Fruit fly (Drosophila melanogaster): ENCODE measurements around the gene HIP.
A peak's percentile ranks its signal among the peaks of the same experiment; 100 is the strongest.

The HIP gene

DNA sequence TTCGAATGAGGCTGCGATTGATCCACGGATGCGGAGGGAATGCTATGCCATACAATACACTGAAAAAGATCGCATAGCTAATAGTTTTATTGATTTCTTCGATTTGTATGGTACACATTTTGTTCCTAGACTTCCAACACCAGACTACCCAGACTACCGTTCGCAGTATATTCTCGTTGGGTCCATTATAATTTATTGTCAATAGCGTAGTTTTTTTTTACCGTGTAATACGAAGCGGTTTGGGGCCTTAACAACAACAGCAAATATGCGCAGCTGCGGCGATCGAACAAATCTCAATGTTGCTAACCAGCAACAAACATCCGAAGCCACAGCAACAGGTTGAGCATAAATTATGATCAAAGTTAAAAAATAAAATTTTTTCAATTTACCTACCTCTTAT lies 39.7 kb downstream of the HIP start:
- TF ChIP-seq fru (GFP tag; optimal IDR thresholded peaks at IDR 0.05) (no peak), Abd-B (GFP tag; optimal IDR thresholded peaks at IDR 0.05) (no peak), CG32264 (GFP tag; optimal IDR thresholded peaks at IDR 0.05) (no peak), Sp1 (GFP tag; optimal IDR thresholded peaks at IDR 0.05) (peak; percentile 27), OdsH (GFP tag; optimal IDR thresholded peaks at IDR 0.05) (no peak), dmrt93B (GFP tag; optimal IDR thresholded peaks at IDR 0.05) (peak; percentile 4), psq (GFP tag; optimal IDR thresholded peaks at IDR 0.05) (no peak), Dif (GFP tag; optimal IDR thresholded peaks at IDR 0.05; ENCODE audit: partially characterized antibody) (no peak), rgr (GFP tag; optimal IDR thresholded peaks at IDR 0.05) (peak; percentile 14), brk (GFP tag; optimal IDR thresholded peaks at IDR 0.05) (no peak), Mio (GFP tag; optimal IDR thresholded peaks at IDR 0.05) (no peak), CG9705 (GFP tag; optimal IDR thresholded peaks at IDR 0.05) (no peak), Myc (optimal IDR thresholded peaks at IDR 0.05) (no peak), pan (optimal IDR thresholded peaks at IDR 0.05) (no peak), foxo (GFP tag; optimal IDR thresholded peaks at IDR 0.05) (no peak), sage (GFP tag; optimal IDR thresholded peaks at IDR 0.05) (no peak), Hnf4 (GFP tag; optimal IDR thresholded peaks at IDR 0.05) (peak; percentile 26), usp (GFP tag; optimal IDR thresholded peaks at IDR 0.05) (no peak), jim (GFP tag; optimal IDR thresholded peaks at IDR 0.05) (no peak), br (GFP tag; optimal IDR thresholded peaks at IDR 0.05) (peak; percentile 7), woc (GFP tag; optimal IDR thresholded peaks at IDR 0.05) (no peak), sv (GFP tag; optimal IDR thresholded peaks at IDR 0.05) (peak; percentile 79), N (GFP tag; optimal IDR thresholded peaks at IDR 0.05) (no peak), Hr78 (GFP tag; optimal IDR thresholded peaks at IDR 0.05) (no peak), dl (GFP tag; optimal IDR thresholded peaks at IDR 0.05; ENCODE audit: insufficient read depth in 1 of 2, partially characterized antibody in 2 of 2) (no peak), dsf (GFP tag; optimal IDR thresholded peaks at IDR 0.05; ENCODE audit: borderline replicate concordance) (no peak), Jra (GFP tag; optimal IDR thresholded peaks at IDR 0.05) (no peak), ey (GFP tag; optimal IDR thresholded peaks at IDR 0.05) (no peak), CrebA (GFP tag; optimal IDR thresholded peaks at IDR 0.05; ENCODE audit: borderline replicate concordance) (no peak), Rel (GFP tag; optimal IDR thresholded peaks at IDR 0.05) (no peak), Rel (tag; optimal IDR thresholded peaks at IDR 0.05) (no peak), lola (GFP tag; optimal IDR thresholded peaks at IDR 0.05) (no peak), HLH106 (tag; optimal IDR thresholded peaks at IDR 0.05) (peak; percentile 13), Dfd (GFP tag; optimal IDR thresholded peaks at IDR 0.05) (no peak), h (GFP tag; optimal IDR thresholded peaks at IDR 0.05) (peak; percentile 32), GATAd (GFP tag; optimal IDR thresholded peaks at IDR 0.05) (no peak), Vsx2 (GFP tag; optimal IDR thresholded peaks at IDR 0.05; ENCODE audit: partially characterized antibody) (no peak), Hr83 (GFP tag; optimal IDR thresholded peaks at IDR 0.05; ENCODE audit: poor library complexity, severe bottlenecking) (no peak), tai (GFP tag; optimal IDR thresholded peaks at IDR 0.05) (no peak)

DNA sequence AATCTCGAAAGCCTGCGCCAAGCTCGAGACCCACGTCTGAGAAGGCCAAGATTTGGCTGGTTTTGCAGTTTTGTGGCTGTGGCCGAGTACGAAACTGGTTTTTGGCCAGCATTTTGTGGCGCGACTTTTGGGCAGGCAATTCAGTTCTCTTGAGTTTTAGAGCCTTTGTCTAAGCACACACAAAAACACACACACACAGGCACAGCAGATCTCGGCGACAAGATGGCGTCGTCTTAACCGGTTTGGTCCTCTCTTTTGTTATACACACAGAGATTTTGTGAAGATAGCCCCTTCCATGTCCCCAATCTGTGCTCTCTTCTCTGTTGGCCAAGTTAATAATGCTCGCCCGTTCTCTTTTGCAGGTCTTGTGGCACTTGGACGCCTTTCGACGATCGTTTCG lies 42.0 kb downstream of the HIP start:
- TF ChIP-seq dmrt93B (GFP tag; optimal IDR thresholded peaks at IDR 0.05) (no peak), Jra (GFP tag; optimal IDR thresholded peaks at IDR 0.05) (no peak), HLH106 (tag; optimal IDR thresholded peaks at IDR 0.05) (no peak), jim (GFP tag; optimal IDR thresholded peaks at IDR 0.05) (no peak), CrebA (GFP tag; optimal IDR thresholded peaks at IDR 0.05; ENCODE audit: borderline replicate concordance) (peak; percentile 29), woc (GFP tag; optimal IDR thresholded peaks at IDR 0.05) (no peak), fru (GFP tag; optimal IDR thresholded peaks at IDR 0.05) (peak; percentile 54), Vsx2 (GFP tag; optimal IDR thresholded peaks at IDR 0.05; ENCODE audit: partially characterized antibody) (peak; percentile 56), br (GFP tag; optimal IDR thresholded peaks at IDR 0.05) (no peak), CG32264 (GFP tag; optimal IDR thresholded peaks at IDR 0.05) (no peak), Rel (GFP tag; optimal IDR thresholded peaks at IDR 0.05) (peak; percentile 56), Rel (tag; optimal IDR thresholded peaks at IDR 0.05) (no peak), Sp1 (GFP tag; optimal IDR thresholded peaks at IDR 0.05) (peak; percentile 17), Mio (GFP tag; optimal IDR thresholded peaks at IDR 0.05) (no peak), dl (GFP tag; optimal IDR thresholded peaks at IDR 0.05; ENCODE audit: insufficient read depth in 1 of 2, partially characterized antibody in 2 of 2) (no peak), usp (GFP tag; optimal IDR thresholded peaks at IDR 0.05) (no peak), brk (GFP tag; optimal IDR thresholded peaks at IDR 0.05) (peak; percentile 67), h (GFP tag; optimal IDR thresholded peaks at IDR 0.05) (peak; percentile 7), sv (GFP tag; optimal IDR thresholded peaks at IDR 0.05) (no peak), Dif (GFP tag; optimal IDR thresholded peaks at IDR 0.05; ENCODE audit: partially characterized antibody) (peak; percentile 48)

Measured in whole organism, wandering third instar larva.